Worm (Caenorhabditis elegans) whole organism, L2 larva: Measurements from ENCODE around the gene C25H3.16.

Source experiments
- C34F6.9 ChIP-seq: fragments of 150-350 bp; optimal IDR thresholded peaks from 2 replicates; lab custom pipeline; 2014; ENCODE audit warnings: missing biosample characterization, missing genetic modification characterization
- F13H6.1 ChIP-seq: sonication (generic microtip); optimal IDR thresholded peaks from 2 replicates; lab custom pipeline; 2016; ENCODE audit warnings: missing genetic modification characterization, missing compliant biosample characterization
- R02D3.7 ChIP-seq: fragments of 150-350 bp; optimal IDR thresholded peaks from 2 replicates; lab custom pipeline; 2014; ENCODE audit warnings: missing biosample characterization, missing genetic modification characterization
- Y55F3AM.14 ChIP-seq: fragments of 200-800 bp; sonication (Bioruptor generic); optimal IDR thresholded peaks from 2 replicates; lab custom pipeline; 2018; ENCODE audit warnings: mild to moderate bottlenecking, missing genetic modification characterization, missing compliant biosample characterization
- aly-2 ChIP-seq: fragments of 150-350 bp; optimal IDR thresholded peaks from 2 replicates; lab custom pipeline; 2014; ENCODE audit warnings: missing biosample characterization, missing genetic modification characterization
- blmp-1 ChIP-seq: sonication (generic microtip); optimal IDR thresholded peaks from 2 replicates; lab custom pipeline; 2017; ENCODE audit warnings: missing genetic modification characterization, mild to moderate bottlenecking, missing compliant biosample characterization, antibody characterized with exemption, moderate library complexity; ENCODE audit not compliant: insufficient read depth
- ceh-16 ChIP-seq: fragments of 150-350 bp; optimal IDR thresholded peaks from 2 replicates; lab custom pipeline; 2014; ENCODE audit warnings: missing biosample characterization, missing genetic modification characterization
- ceh-82 ChIP-seq: fragments of 150-350 bp; optimal IDR thresholded peaks from 2 replicates; lab custom pipeline; 2014; ENCODE audit warnings: missing biosample characterization, missing genetic modification characterization
- crh-2 ChIP-seq: sonication (generic microtip); optimal IDR thresholded peaks from 2 replicates; lab custom pipeline; 2017; ENCODE audit warnings: missing biosample characterization, missing genetic modification characterization
- dmd-4 ChIP-seq: sonication (generic microtip); optimal IDR thresholded peaks from 2 replicates; lab custom pipeline; 2017; ENCODE audit warnings: missing biosample characterization, missing genetic modification characterization
- egl-27 ChIP-seq: sonication (generic microtip); optimal IDR thresholded peaks from 3 replicates; lab custom pipeline; 2017; ENCODE audit warnings: missing biosample characterization, missing genetic modification reagents, missing genetic modification characterization
- elt-1 ChIP-seq: fragments of 150-350 bp; optimal IDR thresholded peaks from 2 replicates; lab custom pipeline; 2014; ENCODE audit warnings: missing biosample characterization, missing genetic modification characterization
- elt-3 ChIP-seq: sonication (generic microtip); optimal IDR thresholded peaks from 2 replicates; lab custom pipeline; 2017; ENCODE audit warnings: missing biosample characterization, missing genetic modification characterization
- fos-1 ChIP-seq: fragments of 150-350 bp; optimal IDR thresholded peaks from 2 replicates; lab custom pipeline; 2014; ENCODE audit warnings: missing biosample characterization, missing genetic modification characterization
- gmeb-1 ChIP-seq: fragments of 150-350 bp; optimal IDR thresholded peaks from 2 replicates; lab custom pipeline; 2014; ENCODE audit warnings: missing biosample characterization, missing genetic modification characterization
- lin-11 ChIP-seq: fragments of 150-350 bp; sonication (generic microtip); optimal IDR thresholded peaks from 2 replicates; lab custom pipeline; 2014; ENCODE audit warnings: missing biosample characterization, missing genetic modification characterization, inconsistent platforms, mixed read lengths
- lin-13 ChIP-seq: fragments of 150-350 bp; optimal IDR thresholded peaks from 2 replicates; lab custom pipeline; 2014; ENCODE audit warnings: missing biosample characterization, missing genetic modification reagents, missing genetic modification characterization
- lin-39 ChIP-seq: fragments of 150-350 bp; optimal IDR thresholded peaks from 2 replicates; lab custom pipeline; 2014; ENCODE audit warnings: missing biosample characterization, missing genetic modification reagents, missing genetic modification characterization
- lsy-2 ChIP-seq, 2 experiments: fragments of 150-350 bp in 1 of 2; sonication (generic microtip) in 1 of 2; optimal IDR thresholded peaks; 2 replicates each; lab custom pipeline; 2014 to 2017; ENCODE audit warnings: missing biosample characterization in 2 of 2, missing genetic modification characterization in 2 of 2
- mab-5 ChIP-seq: fragments of 150-350 bp; optimal IDR thresholded peaks from 2 replicates; lab custom pipeline; 2014; ENCODE audit warnings: missing biosample characterization, missing genetic modification characterization
- mbf-1 ChIP-seq: sonication (generic microtip); optimal IDR thresholded peaks from 2 replicates; lab custom pipeline; 2017; ENCODE audit warnings: missing biosample characterization, missing genetic modification characterization
- mdl-1 ChIP-seq, 2 experiments: fragments of 150-350 bp in 1 of 2; sonication (generic microtip) in 1 of 2; optimal IDR thresholded peaks; 2 replicates each; lab custom pipeline; 2017; ENCODE audit warnings: missing biosample characterization in 2 of 2, missing genetic modification characterization in 2 of 2
- nhr-10 ChIP-seq: sonication (generic microtip); optimal IDR thresholded peaks from 2 replicates; lab custom pipeline; 2017; ENCODE audit warnings: missing biosample characterization, missing genetic modification characterization
- nhr-11 ChIP-seq: fragments of 150-350 bp; optimal IDR thresholded peaks from 2 replicates; lab custom pipeline; 2014; ENCODE audit warnings: missing biosample characterization, missing genetic modification characterization
- nhr-12 ChIP-seq: fragments of 150-350 bp; optimal IDR thresholded peaks from 2 replicates; lab custom pipeline; 2014; ENCODE audit warnings: missing biosample characterization, missing genetic modification characterization
- nhr-129 ChIP-seq: fragments of 150-350 bp; optimal IDR thresholded peaks from 2 replicates; lab custom pipeline; 2014; ENCODE audit warnings: missing biosample characterization, missing genetic modification characterization
- nhr-21 ChIP-seq: fragments of 150-350 bp; optimal IDR thresholded peaks from 2 replicates; lab custom pipeline; 2014; ENCODE audit warnings: missing biosample characterization, missing genetic modification characterization
- nhr-23 ChIP-seq: fragments of 150-350 bp; optimal IDR thresholded peaks from 2 replicates; lab custom pipeline; 2014; ENCODE audit warnings: missing biosample characterization, missing genetic modification reagents, missing genetic modification characterization
- nhr-237 ChIP-seq: fragments of 150-350 bp; optimal IDR thresholded peaks from 2 replicates; lab custom pipeline; 2014; ENCODE audit warnings: missing biosample characterization, missing genetic modification characterization
- nhr-25 ChIP-seq: fragments of 150-350 bp; sonication (generic microtip); optimal IDR thresholded peaks from 3 replicates; lab custom pipeline; 2014; ENCODE audit warnings: missing biosample characterization, missing genetic modification characterization
- nhr-6 ChIP-seq: fragments of 150-350 bp; optimal IDR thresholded peaks from 2 replicates; lab custom pipeline; 2014; ENCODE audit warnings: missing biosample characterization, missing genetic modification characterization
- nhr-77 ChIP-seq: fragments of 150-350 bp; optimal IDR thresholded peaks from 2 replicates; lab custom pipeline; 2014; ENCODE audit warnings: missing biosample characterization, missing genetic modification characterization
- peb-1 ChIP-seq: fragments of 150-350 bp; optimal IDR thresholded peaks from 2 replicates; lab custom pipeline; 2014; ENCODE audit warnings: missing biosample characterization, missing genetic modification characterization
- sem-4 ChIP-seq: fragments of 150-350 bp; optimal IDR thresholded peaks from 2 replicates; lab custom pipeline; 2014; ENCODE audit warnings: missing biosample characterization, missing genetic modification reagents, missing genetic modification characterization
- skn-1 ChIP-seq: sonication (generic microtip); optimal IDR thresholded peaks from 2 replicates; lab custom pipeline; 2017; ENCODE audit warnings: missing biosample characterization, missing genetic modification characterization
- sma-3 ChIP-seq: sonication (generic microtip); optimal IDR thresholded peaks from 2 replicates; lab custom pipeline; 2016; ENCODE audit warnings: missing genetic modification reagents, missing genetic modification characterization, missing compliant biosample characterization
- sma-9 ChIP-seq, 2 experiments: fragments of 150-350 bp in 1 of 2; sonication (generic microtip) in 1 of 2; optimal IDR thresholded peaks; 2 replicates each; lab custom pipeline; 2014 to 2016; ENCODE audit warnings: missing genetic modification characterization in 2 of 2, mild to moderate bottlenecking in 1 of 2, missing biosample characterization in 1 of 2, missing compliant biosample characterization in 1 of 2, missing genetic modification reagents in 1 of 2, moderate library complexity in 1 of 2
- snpc-4 ChIP-seq: fragments of 150-350 bp; optimal IDR thresholded peaks from 2 replicates; lab custom pipeline; 2014; ENCODE audit warnings: missing biosample characterization, missing genetic modification characterization
- unc-55 ChIP-seq: fragments of 150-350 bp; sonication (generic microtip); optimal IDR thresholded peaks from 3 replicates; lab custom pipeline; 2014; ENCODE audit warnings: missing biosample characterization, missing genetic modification reagents, missing genetic modification characterization
- unc-62 ChIP-seq: fragments of 150-350 bp; optimal IDR thresholded peaks from 2 replicates; lab custom pipeline; 2014; ENCODE audit warnings: missing biosample characterization, missing genetic modification reagents, missing genetic modification characterization
- zag-1 ChIP-seq: fragments of 150-350 bp; optimal IDR thresholded peaks from 2 replicates; lab custom pipeline; 2014; ENCODE audit warnings: missing biosample characterization, missing genetic modification characterization
- ztf-1 ChIP-seq: fragments of 200-800 bp; sonication (Bioruptor generic); conservative IDR thresholded peaks from 2 replicates; pipeline ENCODE4 v1.3.6; 2022; ENCODE audit warnings: missing genetic modification characterization, missing compliant biosample characterization
- ztf-11 ChIP-seq: sonication (generic microtip); optimal IDR thresholded peaks from 2 replicates; lab custom pipeline; 2017; ENCODE audit warnings: missing biosample characterization, missing genetic modification characterization
- ztf-4 ChIP-seq: fragments of 150-350 bp; optimal IDR thresholded peaks from 2 replicates; lab custom pipeline; 2014; ENCODE audit warnings: missing biosample characterization, missing genetic modification characterization

C25H3.16 gene

ce11 chrII:5680703-5681102 lies 14.6 kb downstream of the C25H3.16 start, which contains the start of gene flp-27:
TSS of gene flp-27 (plus strand) at chrII:5681003.
- no peak for TF ChIP-seq elt-3
- no peak for TF ChIP-seq nhr-25 (tag; lab: Kevin White, UChicago)
- no peak for TF ChIP-seq fos-1
- no peak for TF ChIP-seq ztf-4 (tag; lab: Kevin White, UChicago)
- no peak for TF ChIP-seq nhr-77 (tag; lab: Kevin White, UChicago)
- no peak for TF ChIP-seq nhr-237 (tag; lab: Kevin White, UChicago)
- TF ChIP-seq blmp-1 (tag; lab: Kevin White, UChicago), result no peak
- no peak for TF ChIP-seq Y55F3AM.14 (GFP tag; lab: Kevin White, UChicago)
- TF ChIP-seq nhr-21 (tag; lab: Kevin White, UChicago), result no peak

- TF ChIP-seq nhr-129 (tag; lab: Kevin White, UChicago), result no peak
- no peak for TF ChIP-seq nhr-6 (tag; lab: Kevin White, UChicago)
- no peak for TF ChIP-seq ceh-16 (tag; lab: Kevin White, UChicago)
- no peak for TF ChIP-seq elt-1 (tag; lab: Kevin White, UChicago)
- no peak for TF ChIP-seq unc-62 (GFP tag; lab: Kevin White, UChicago)
- no peak for TF ChIP-seq skn-1 (tag; lab: Kevin White, UChicago)
- peak; percentile 13 for TF ChIP-seq F13H6.1 (tag; lab: Kevin White, UChicago)
- no peak for TF ChIP-seq dmd-4 (tag; lab: Kevin White, UChicago)
- no peak for TF ChIP-seq mdl-1 (tag; optimal IDR thresholded peaks at IDR 0.05; lab: Kevin White, UChicago)
- no peak for TF ChIP-seq ztf-11 (tag; lab: Kevin White, UChicago)
- no peak for TF ChIP-seq sma-9 (GFP tag; optimal IDR thresholded peaks at IDR 0.05; lab: Kevin White, UChicago)
- no peak for TF ChIP-seq sma-9 (tag; optimal IDR thresholded peaks at IDR 0.05; lab: Kevin White, UChicago)
- no peak for TF ChIP-seq sem-4 (tag; lab: Kevin White, UChicago)
- TF ChIP-seq crh-2 (tag; lab: Kevin White, UChicago), result peak; percentile 59
- TF ChIP-seq sma-3, result peak; percentile 10
- TF ChIP-seq nhr-12 (tag; lab: Kevin White, UChicago), result no peak
- no peak for TF ChIP-seq lin-39 (tag; lab: Kevin White, UChicago)
- peak; percentile 21 for TF ChIP-seq nhr-21 (tag; lab: Kevin White, UChicago)
- no peak for TF ChIP-seq gmeb-1
- no peak for TF ChIP-seq nhr-11 (tag; lab: Kevin White, UChicago)
- TF ChIP-seq mab-5 (tag; lab: Kevin White, UChicago), result no peak
- no peak for TF ChIP-seq mbf-1 (tag; lab: Kevin White, UChicago)
- TF ChIP-seq peb-1 (tag; lab: Kevin White, UChicago), result no peak
- no peak for TF ChIP-seq elt-3
- no peak for TF ChIP-seq egl-27 (tag; lab: Kevin White, UChicago)
- TF ChIP-seq C34F6.9 (tag; lab: Kevin White, UChicago), result peak; percentile 47
- TF ChIP-seq nhr-10 (tag; lab: Kevin White, UChicago), result no peak
- TF ChIP-seq nhr-237 (tag; lab: Kevin White, UChicago), result no peak
- TF ChIP-seq fos-1, result peak; percentile 33
- TF ChIP-seq nhr-77 (tag; lab: Kevin White, UChicago), result no peak
- no peak for TF ChIP-seq zag-1 (tag; lab: Kevin White, UChicago)
- TF ChIP-seq ceh-82 (tag; lab: Kevin White, UChicago), result no peak
- TF ChIP-seq lin-13 (GFP tag; lab: Kevin White, UChicago), result no peak
- peak in 1 of 2 experiments; percentile 43 for TF ChIP-seq lsy-2 (tag; optimal IDR thresholded peaks at IDR 0.05; lab: Kevin White, UChicago)
- TF ChIP-seq snpc-4 (tag; lab: Kevin White, UChicago), result no peak
- peak; percentile 16 for TF ChIP-seq unc-55
- no peak for TF ChIP-seq aly-2 (tag; lab: Kevin White, UChicago)
- TF ChIP-seq R02D3.7 (tag; lab: Kevin White, UChicago), result no peak
- TF ChIP-seq ztf-1, result no peak
- no peak for TF ChIP-seq lin-11
- TF ChIP-seq nhr-25 (tag; lab: Kevin White, UChicago), result peak; percentile 41
- TF ChIP-seq nhr-23, result no peak
Observed at ce11 chrII:5688959-5689358, 22.9 kb downstream of the C25H3.16 start, which contains the start of gene C25H3.11. TSS of gene C25H3.11 (minus strand) at chrII:5689040.
